Worm (Caenorhabditis elegans) whole organism, midembryonic: ENCODE results near the gene srv-17.

Source experiments
- T22C8.4 ChIP-seq: fragments of 200-800 bp; sonication (Bioruptor generic); IDR thresholded peaks from 2 replicates; pipeline ENCODE4 v1.3.6; 2022; ENCODE audit warnings: missing genetic modification characterization, missing compliant biosample characterization
- cog-1 ChIP-seq: sonication (generic microtip); optimal IDR thresholded peaks from 2 replicates; lab custom pipeline; 2016; ENCODE audit warnings: missing genetic modification characterization, missing compliant biosample characterization
- flt-1 ChIP-seq: fragments of 200-800 bp; sonication (Bioruptor generic); IDR thresholded peaks from 2 replicates; pipeline ENCODE4 v1.3.6; 2022; ENCODE audit warnings: missing genetic modification characterization, missing compliant biosample characterization
- klf-2 ChIP-seq: fragments of 200-800 bp; sonication (Bioruptor generic); conservative IDR thresholded peaks from 2 replicates; pipeline ENCODE4 v1.3.6; 2022; ENCODE audit warnings: missing genetic modification reagents, missing genetic modification characterization, missing compliant biosample characterization
- med-1 ChIP-seq: sonication (generic microtip); optimal IDR thresholded peaks from 2 replicates; lab custom pipeline; 2017; ENCODE audit warnings: missing genetic modification characterization, mild to moderate bottlenecking, missing compliant biosample characterization, antibody characterized with exemption, missing genetic modification reagents; ENCODE audit not compliant: insufficient read depth
- ref-1 ChIP-seq: fragments of 200-800 bp; sonication (Bioruptor generic); conservative IDR thresholded peaks from 2 replicates; pipeline ENCODE4 v1.3.6; 2022; ENCODE audit warnings: missing genetic modification reagents, missing genetic modification characterization, missing compliant biosample characterization
- tab-1 ChIP-seq: fragments of 200-800 bp; sonication (Bioruptor generic); IDR thresholded peaks from 2 replicates; pipeline ENCODE4 v1.3.6; 2022; ENCODE audit warnings: missing genetic modification characterization, missing compliant biosample characterization
- ztf-23 ChIP-seq: fragments of 200-800 bp; sonication (Bioruptor generic); IDR thresholded peaks from 2 replicates; pipeline ENCODE4 v1.3.6; 2022; ENCODE audit warnings: missing genetic modification reagents, missing genetic modification characterization, missing compliant biosample characterization

DNA sequence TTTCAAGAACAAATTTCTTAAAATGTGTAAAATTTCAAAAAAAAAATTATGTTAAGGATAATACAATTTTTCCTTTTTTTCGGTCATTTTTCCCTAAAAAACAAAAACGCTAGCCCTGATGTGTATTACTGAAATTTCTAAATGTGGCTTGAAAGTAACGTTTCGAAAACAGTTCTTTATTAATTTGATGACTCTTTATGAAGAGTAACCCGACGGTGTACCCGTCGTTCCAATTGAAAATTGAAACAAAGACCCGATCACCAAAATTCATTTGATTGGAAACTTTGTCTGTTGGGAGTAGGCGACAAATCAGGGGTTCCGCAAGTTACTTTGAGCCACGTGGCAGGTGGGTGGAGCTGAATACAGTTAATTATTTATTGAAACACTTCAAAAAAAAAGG lies 37.2 kb downstream of the srv-17 start:
- TF ChIP-seq ztf-23 (GFP tag; lab: Robert Waterston, UW) (no peak), flt-1 (no peak), T22C8.4 (GFP tag; lab: Robert Waterston, UW) (no peak), tab-1 (GFP tag; lab: Robert Waterston, UW) (no peak), med-1 (no peak), cog-1 (tag; lab: Kevin White, UChicago) (no peak), ref-1 (no peak), klf-2 (GFP tag; lab: Robert Waterston, UW) (no peak)
